Worm (Caenorhabditis elegans) whole organism, young adult: ENCODE results near the gene hex-3.

Source experiments
- B0019.2 ChIP-seq: fragments of 200-800 bp; sonication (Bioruptor generic); conservative IDR thresholded peaks from 2 replicates; pipeline ENCODE4 v1.3.6; 2022; ENCODE audit warnings: missing genetic modification reagents, missing genetic modification characterization, missing compliant biosample characterization
- B0261.1 ChIP-seq: sonication (generic microtip); optimal IDR thresholded peaks from 2 replicates; lab custom pipeline; 2016; ENCODE audit warnings: mild to moderate bottlenecking, missing genetic modification characterization, moderate library complexity, missing compliant biosample characterization
- D2030.7 ChIP-seq: fragments of 200-800 bp; sonication (Bioruptor generic); IDR thresholded peaks from 2 replicates; pipeline ENCODE4 v1.3.6; 2022; ENCODE audit warnings: missing genetic modification reagents, missing genetic modification characterization, missing compliant biosample characterization
- F10E7.11 ChIP-seq: sonication (generic microtip); optimal IDR thresholded peaks from 2 replicates; lab custom pipeline; 2017; ENCODE audit warnings: mild to moderate bottlenecking, missing genetic modification characterization, moderate library complexity, missing compliant biosample characterization
- F22D6.2 ChIP-seq: sonication (generic microtip); optimal IDR thresholded peaks from 2 replicates; lab custom pipeline; 2016; ENCODE audit warnings: mild to moderate bottlenecking, missing genetic modification characterization, missing compliant biosample characterization
- F37B4.10 ChIP-seq: fragments of 200-800 bp; sonication (Bioruptor generic); IDR thresholded peaks from 2 replicates; pipeline ENCODE4 v1.3.6; 2022; ENCODE audit warnings: missing genetic modification characterization, missing compliant biosample characterization
- Y53F4B.3 ChIP-seq: fragments of 200-800 bp; sonication (Bioruptor generic); IDR thresholded peaks from 2 replicates; pipeline ENCODE4 v1.3.6; 2022; ENCODE audit warnings: missing genetic modification reagents, missing genetic modification characterization, missing compliant biosample characterization
- Y79H2A.3 ChIP-seq: fragments of 200-800 bp; sonication (Bioruptor generic); conservative IDR thresholded peaks from 2 replicates; pipeline ENCODE4 v1.3.6; 2022; ENCODE audit warnings: missing genetic modification reagents, missing genetic modification characterization, missing compliant biosample characterization
- Y95B8A.8 ChIP-seq: fragments of 200-800 bp; sonication (Bioruptor generic); IDR thresholded peaks from 2 replicates; pipeline ENCODE4 v1.3.6; 2022; ENCODE audit warnings: missing genetic modification reagents, missing genetic modification characterization, missing compliant biosample characterization
- ZK185.1 ChIP-seq: sonication (generic microtip); optimal IDR thresholded peaks from 2 replicates; lab custom pipeline; 2016; ENCODE audit warnings: mild to moderate bottlenecking, missing genetic modification characterization, missing compliant biosample characterization; ENCODE audit not compliant: poor library complexity, severe bottlenecking
- aptf-3 ChIP-seq: fragments of 200-800 bp; sonication (Bioruptor generic); IDR thresholded peaks from 2 replicates; pipeline ENCODE4 v1.3.6; 2022; ENCODE audit warnings: missing genetic modification characterization, missing compliant biosample characterization
- atf-7 ChIP-seq: sonication (generic microtip); optimal IDR thresholded peaks from 2 replicates; lab custom pipeline; 2017; ENCODE audit warnings: mild to moderate bottlenecking, missing genetic modification characterization, missing compliant biosample characterization
- attf-3 ChIP-seq: fragments of 200-800 bp; sonication (Bioruptor generic); conservative IDR thresholded peaks from 2 replicates; pipeline ENCODE4 v1.3.6; 2022; ENCODE audit warnings: missing genetic modification reagents, missing genetic modification characterization, missing compliant biosample characterization
- attf-6 ChIP-seq: fragments of 200-800 bp; sonication (Bioruptor generic); IDR thresholded peaks from 2 replicates; pipeline ENCODE4 v1.3.6; 2022; ENCODE audit warnings: missing genetic modification reagents, missing genetic modification characterization, missing compliant biosample characterization
- bed-1 ChIP-seq: fragments of 200-800 bp; sonication (Bioruptor generic); IDR thresholded peaks from 2 replicates; pipeline ENCODE4 v1.3.6; 2022; ENCODE audit warnings: missing genetic modification reagents, missing genetic modification characterization, missing compliant biosample characterization
- bed-2 ChIP-seq: fragments of 200-800 bp; sonication (Bioruptor generic); IDR thresholded peaks from 2 replicates; pipeline ENCODE4 v1.3.6; 2022; ENCODE audit warnings: missing genetic modification reagents, missing genetic modification characterization, missing compliant biosample characterization
- cebp-1 ChIP-seq, 2 experiments: fragments of 200-800 bp in 1 of 2; sonication (Bioruptor generic) in 1 of 2; sonication (generic microtip) in 1 of 2; IDR thresholded peaks in 1 of 2; optimal IDR thresholded peaks in 1 of 2; 2 replicates each; pipeline versions ENCODE4 v1.3.6 to Lab custom; 2017 to 2022; ENCODE audit warnings: missing compliant biosample characterization in 2 of 2, missing genetic modification characterization in 2 of 2, mild to moderate bottlenecking in 1 of 2, missing genetic modification reagents in 1 of 2, moderate library complexity in 1 of 2
- ceh-100 ChIP-seq: fragments of 200-800 bp; sonication (Bioruptor generic); IDR thresholded peaks from 2 replicates; pipeline ENCODE4 v1.3.6; 2022; ENCODE audit warnings: missing genetic modification reagents, missing genetic modification characterization, missing compliant biosample characterization
- ceh-27 ChIP-seq: fragments of 200-800 bp; sonication (Bioruptor generic); optimal IDR thresholded peaks from 2 replicates; lab custom pipeline; 2018; ENCODE audit warnings: mild to moderate bottlenecking, missing genetic modification characterization, moderate library complexity, missing compliant biosample characterization
- chd-7 ChIP-seq: sonication (generic microtip); optimal IDR thresholded peaks from 2 replicates; lab custom pipeline; 2016; ENCODE audit warnings: mild to moderate bottlenecking, missing genetic modification characterization, moderate library complexity, missing compliant biosample characterization
- dpl-1 ChIP-seq: fragments of 150-350 bp; optimal IDR thresholded peaks from 2 replicates; lab custom pipeline; 2014; ENCODE audit warnings: missing biosample characterization, missing genetic modification reagents, missing genetic modification characterization
- fkh-3 ChIP-seq: sonication (generic microtip); optimal IDR thresholded peaks from 2 replicates; lab custom pipeline; 2016; ENCODE audit warnings: mild to moderate bottlenecking, missing genetic modification characterization, missing compliant biosample characterization
- him-1 ChIP-seq: sonication (generic microtip); optimal IDR thresholded peaks from 2 replicates; lab custom pipeline; 2016; ENCODE audit warnings: missing genotype, missing genetic modification reagents, missing genetic modification characterization, missing compliant biosample characterization
- hlh-26 ChIP-seq: fragments of 200-800 bp; sonication (Bioruptor generic); conservative IDR thresholded peaks from 2 replicates; pipeline ENCODE4 v1.3.6; 2022; ENCODE audit warnings: missing genetic modification reagents, missing genetic modification characterization, missing compliant biosample characterization
- hmg-1.2 ChIP-seq: fragments of 200-800 bp; sonication (Bioruptor generic); IDR thresholded peaks from 2 replicates; pipeline ENCODE4 v1.3.6; 2022; ENCODE audit warnings: missing genetic modification reagents, missing genetic modification characterization, missing compliant biosample characterization
- hmg-20 ChIP-seq: fragments of 200-800 bp; sonication (Bioruptor generic); IDR thresholded peaks from 2 replicates; pipeline ENCODE4 v1.3.6; 2022; ENCODE audit warnings: missing genetic modification reagents, missing genetic modification characterization, missing compliant biosample characterization
- hrde-1 ChIP-seq: sonication (generic microtip); optimal IDR thresholded peaks from 2 replicates; lab custom pipeline; 2016; ENCODE audit warnings: missing genetic modification characterization, mild to moderate bottlenecking, missing compliant biosample characterization, moderate library complexity, missing genotype, missing genetic modification reagents, borderline replicate concordance
- lag-1 ChIP-seq: fragments of 200-800 bp; sonication (Bioruptor generic); IDR thresholded peaks from 2 replicates; pipeline ENCODE4 v1.3.6; 2022; ENCODE audit warnings: missing genetic modification reagents, missing genetic modification characterization, missing compliant biosample characterization
- lin-40 ChIP-seq: sonication (generic microtip); optimal IDR thresholded peaks from 2 replicates; lab custom pipeline; 2016; ENCODE audit warnings: missing genetic modification characterization, mild to moderate bottlenecking, missing compliant biosample characterization, missing genotype, missing genetic modification reagents
- lsy-27 ChIP-seq: sonication (generic microtip); optimal IDR thresholded peaks from 2 replicates; lab custom pipeline; 2017; ENCODE audit warnings: missing genetic modification characterization, mild to moderate bottlenecking, missing compliant biosample characterization, antibody characterized with exemption, missing genotype, borderline replicate concordance; ENCODE audit not compliant: insufficient read depth
- madf-8 ChIP-seq: fragments of 200-800 bp; sonication (Bioruptor generic); conservative IDR thresholded peaks from 2 replicates; pipeline ENCODE4 v1.3.6; 2022; ENCODE audit warnings: missing genetic modification reagents, missing genetic modification characterization, missing compliant biosample characterization
- mel-28 ChIP-seq: sonication (generic microtip); optimal IDR thresholded peaks from 2 replicates; lab custom pipeline; 2016; ENCODE audit warnings: borderline replicate concordance, mild to moderate bottlenecking, missing genetic modification characterization, missing compliant biosample characterization
- mxl-1 ChIP-seq: sonication (generic microtip); optimal IDR thresholded peaks from 2 replicates; lab custom pipeline; 2016; ENCODE audit warnings: missing genetic modification characterization, missing compliant biosample characterization
- nfya-1 ChIP-seq: sonication (generic microtip); optimal IDR thresholded peaks from 2 replicates; lab custom pipeline; 2017; ENCODE audit warnings: antibody characterized with exemption, missing compliant biosample characterization, missing genetic modification characterization, borderline replicate concordance; ENCODE audit not compliant: insufficient read depth
- nhr-120 ChIP-seq: fragments of 200-800 bp; sonication (Bioruptor generic); IDR thresholded peaks from 2 replicates; pipeline ENCODE4 v1.3.6; 2022; ENCODE audit warnings: missing genetic modification characterization, missing compliant biosample characterization
- pha-4 ChIP-seq: fragments of 150-350 bp; sonication (generic microtip); optimal IDR thresholded peaks from 2 replicates; lab custom pipeline; 2014; ENCODE audit warnings: missing biosample characterization, missing genetic modification reagents, missing genetic modification characterization
- rec-8 ChIP-seq, 2 experiments: sonication (generic microtip); optimal IDR thresholded peaks; 2 replicates each; lab custom pipeline; 2016; ENCODE audit warnings: mild to moderate bottlenecking in 2 of 2, missing genetic modification characterization in 2 of 2, missing genetic modification reagents in 2 of 2, missing genotype in 2 of 2, missing biosample characterization in 1 of 2, missing compliant biosample characterization in 1 of 2, moderate library complexity in 1 of 2
- sdz-38 ChIP-seq: sonication (generic microtip); optimal IDR thresholded peaks from 2 replicates; lab custom pipeline; 2016; ENCODE audit warnings: missing genotype, missing genetic modification characterization, missing compliant biosample characterization
- snpc-1.3 ChIP-seq: sonication (generic microtip); optimal IDR thresholded peaks from 2 replicates; lab custom pipeline; 2017; ENCODE audit warnings: missing genetic modification characterization, mild to moderate bottlenecking, missing compliant biosample characterization, antibody characterized with exemption, moderate library complexity, missing genotype, missing genetic modification reagents; ENCODE audit not compliant: insufficient read depth
- snpc-4 ChIP-seq, 5 experiments: fragments of 150-350 bp in 1 of 5; sonication (generic microtip) in 4 of 5; optimal IDR thresholded peaks; 2 replicates each; lab custom pipeline; 2014 to 2018; ENCODE audit warnings: missing genetic modification characterization in 5 of 5, missing biosample characterization in 3 of 5, antibody characterized with exemption in 2 of 5, mild to moderate bottlenecking in 2 of 5, missing compliant biosample characterization in 2 of 5, missing genotype in 2 of 5, moderate library complexity in 2 of 5, missing genetic modification reagents in 1 of 5
- unc-130 ChIP-seq: sonication (generic microtip); optimal IDR thresholded peaks from 2 replicates; lab custom pipeline; 2016; ENCODE audit warnings: missing genetic modification reagents, missing genetic modification characterization, missing compliant biosample characterization
- xnd-1 ChIP-seq: sonication (generic microtip); optimal IDR thresholded peaks from 2 replicates; lab custom pipeline; 2016; ENCODE audit warnings: missing genotype, missing genetic modification reagents, missing genetic modification characterization, missing compliant biosample characterization
- ztf-18 ChIP-seq: sonication (generic microtip); optimal IDR thresholded peaks from 2 replicates; lab custom pipeline; 2016; ENCODE audit warnings: missing genotype, mild to moderate bottlenecking, missing genetic modification characterization, missing compliant biosample characterization
- ztf-22 ChIP-seq: fragments of 200-800 bp; sonication (Bioruptor generic); optimal IDR thresholded peaks from 2 replicates; lab custom pipeline; 2018; ENCODE audit warnings: mild to moderate bottlenecking, missing genetic modification characterization, moderate library complexity, missing compliant biosample characterization
- ztf-28 ChIP-seq: fragments of 200-800 bp; sonication (Bioruptor generic); IDR thresholded peaks from 2 replicates; pipeline ENCODE4 v1.3.6; 2022; ENCODE audit warnings: missing genetic modification reagents, missing genetic modification characterization, missing compliant biosample characterization

hex-3 gene

DNA sequence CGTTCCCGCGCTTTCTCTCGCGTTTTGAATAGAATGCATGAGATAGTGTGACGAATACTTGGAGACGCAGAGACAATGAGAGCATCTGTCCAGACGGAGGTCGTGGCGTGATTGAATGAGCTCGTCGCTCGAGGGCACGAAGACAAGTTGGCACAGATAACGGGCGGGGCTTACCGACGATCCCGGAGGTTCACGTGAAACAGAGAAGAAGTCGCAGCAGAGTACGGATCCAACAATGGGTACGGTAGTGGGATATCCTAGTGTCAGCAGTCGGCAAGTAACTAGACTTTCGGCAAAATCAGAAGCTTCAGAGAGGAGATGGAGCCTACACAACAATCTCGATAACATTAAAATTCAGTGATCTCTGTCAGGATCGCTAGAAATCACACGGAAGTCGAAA lies 29.2 kb upstream of the hex-3 start (continued):
- TF ChIP-seq hmg-20, result no peak
- TF ChIP-seq ZK185.1 (tag; lab: Kevin White, UChicago), result no peak
- TF ChIP-seq lag-1, result no peak
- no peak for TF ChIP-seq hlh-26 (GFP tag; lab: Robert Waterston, UW)
- TF ChIP-seq nfya-1 (tag; lab: Kevin White, UChicago), result no peak
- TF ChIP-seq pha-4 (tag; lab: Kevin White, UChicago), result no peak
- TF ChIP-seq fkh-3 (tag; lab: Kevin White, UChicago), result no peak
- no peak for TF ChIP-seq sdz-38
- TF ChIP-seq B0019.2 (GFP tag; lab: Robert Waterston, UW), result no peak
- TF ChIP-seq bed-1, result no peak
- no peak for TF ChIP-seq nhr-120 (GFP tag; lab: Robert Waterston, UW)
- TF ChIP-seq dpl-1, result no peak
- TF ChIP-seq F37B4.10, result no peak
- TF ChIP-seq mxl-1 (tag; lab: Kevin White, UChicago), result no peak
- no peak for TF ChIP-seq Y95B8A.8 (GFP tag; lab: Robert Waterston, UW)
- TF ChIP-seq snpc-1.3 (tag; lab: Kevin White, UChicago), result no peak

- TF ChIP-seq ztf-18 (tag; lab: Kevin White, UChicago) (no peak), him-1 (tag; lab: Kevin White, UChicago) (peak; percentile 6), bed-2 (no peak), hmg-1.2 (GFP tag; lab: Robert Waterston, UW) (no peak), rec-8 (tag; optimal IDR thresholded peaks at IDR 0.05; lab: Kevin White, UChicago) (no peak), sdz-38 (no peak), lsy-27 (no peak), Y79H2A.3 (GFP tag; lab: Robert Waterston, UW) (no peak), ceh-100 (GFP tag; lab: Robert Waterston, UW) (no peak), snpc-4 (GFP tag; optimal IDR thresholded peaks at IDR 0.05; lab: Kevin White, UChicago) (no peak), snpc-4 (tag; optimal IDR thresholded peaks at IDR 0.05; lab: Kevin White, UChicago) (no peak), madf-8 (GFP tag; lab: Robert Waterston, UW) (peak; percentile 56), hrde-1 (tag; lab: Kevin White, UChicago) (no peak), ztf-22 (GFP tag; lab: Kevin White, UChicago) (no peak), ztf-28 (GFP tag; lab: Robert Waterston, UW) (no peak), cebp-1 (GFP tag; IDR thresholded peaks at IDR 0.05; lab: Robert Waterston, UW) (no peak), cebp-1 (tag; optimal IDR thresholded peaks at IDR 0.05; lab: Kevin White, UChicago) (peak; percentile 31), atf-7 (tag; lab: Kevin White, UChicago) (no peak), attf-3 (no peak), nhr-120 (GFP tag; lab: Robert Waterston, UW) (no peak), ceh-27 (GFP tag; lab: Kevin White, UChicago) (no peak), B0261.1 (tag; lab: Kevin White, UChicago) (no peak), xnd-1 (peak; percentile 77), pha-4 (tag; lab: Kevin White, UChicago) (no peak), D2030.7 (GFP tag; lab: Robert Waterston, UW) (peak; percentile 42; the same call in 1 of the 2 replicates), mel-28 (no peak), attf-6 (GFP tag; lab: Robert Waterston, UW) (no peak), unc-130 (GFP tag; lab: Kevin White, UChicago) (no peak), F10E7.11 (tag; lab: Kevin White, UChicago) (no peak), lin-40 (tag; lab: Kevin White, UChicago) (no peak), aptf-3 (GFP tag; lab: Robert Waterston, UW) (no peak), F22D6.2 (tag; lab: Kevin White, UChicago) (no peak), Y53F4B.3 (no peak), chd-7 (tag; lab: Kevin White, UChicago) (no peak)
Measured at ce11 chrIII:10820592-10821242, 28.3 kb upstream of the hex-3 start.
